Fruit fly (Drosophila melanogaster) whole organism, embryonic: ENCODE measurements around the gene Irk1.

ENCODE experiments used
- CG10462 ChIP-seq: fragments of 200-800 bp; sonication (Bioruptor generic); optimal IDR thresholded peaks from 2 replicates; lab custom pipeline; 2016; ENCODE audit warnings: missing biosample characterization, missing genetic modification characterization
- CG16779 ChIP-seq: fragments of 200-800 bp; sonication (Bioruptor generic); IDR thresholded peaks from 2 replicates; pipeline ENCODE4 v1.3.6; 2022; ENCODE audit warnings: missing biosample characterization, missing genetic modification characterization
- CG18476 ChIP-seq: fragments of 200-800 bp; sonication (Bioruptor generic); optimal IDR thresholded peaks from 2 replicates; lab custom pipeline; 2016; ENCODE audit warnings: missing biosample characterization, mild to moderate bottlenecking, missing genetic modification characterization
- CG5180 ChIP-seq: fragments of 200-800 bp; sonication (Bioruptor generic); optimal IDR thresholded peaks from 3 replicates; lab custom pipeline; 2017; ENCODE audit warnings: missing biosample characterization, missing genetic modification characterization, mild to moderate bottlenecking, moderate library complexity, missing genetic modification reagents
- gce ChIP-seq: fragments of 200-800 bp; sonication (Bioruptor generic); IDR thresholded peaks from 3 replicates; pipeline ENCODE4 v1.3.6; 2022; ENCODE audit warnings: missing biosample characterization, missing genetic modification characterization
- gcm2 ChIP-seq: fragments of 200-800 bp; sonication (Bioruptor generic); optimal IDR thresholded peaks from 2 replicates; lab custom pipeline; 2016; ENCODE audit warnings: missing biosample characterization, missing genetic modification characterization
- kni ChIP-seq: fragments of 200-800 bp; sonication (Bioruptor generic); optimal IDR thresholded peaks from 3 replicates; lab custom pipeline; 2017; ENCODE audit warnings: mild to moderate bottlenecking, missing biosample characterization, missing genetic modification reagents, missing genetic modification characterization
- slou ChIP-seq: fragments of 200-800 bp; sonication (Bioruptor generic); optimal IDR thresholded peaks from 3 replicates; lab custom pipeline; 2016; ENCODE audit warnings: missing biosample characterization, missing genetic modification characterization
- z ChIP-seq: fragments of 200-800 bp; sonication (Bioruptor generic); IDR thresholded peaks from 3 replicates; pipeline ENCODE4 v1.3.6; 2022; ENCODE audit warnings: missing biosample characterization, missing genetic modification characterization

- no peak for TF ChIP-seq slou (GFP tag; lab: Kevin White, UChicago)
- no peak for TF ChIP-seq CG10462 (GFP tag; lab: Kevin White, UChicago)
- TF ChIP-seq gcm2 = no peak
- no peak for TF ChIP-seq CG5180
- no peak for TF ChIP-seq CG18476 (GFP tag; lab: Kevin White, UChicago)
- TF ChIP-seq z (GFP tag; lab: Robert Waterston, UW) = no peak
- TF ChIP-seq CG16779 = no peak
- no peak for TF ChIP-seq kni
- TF ChIP-seq gce (GFP tag; lab: Robert Waterston, UW) = no peak
These were observed 6.6 kb downstream of the Irk1 start for dm6 chr3R:23174739-23175138.
